Worm (Caenorhabditis elegans) whole organism, L1 larva: ENCODE data around the gene W09D10.4.
A peak's percentile ranks its signal among the peaks of the same experiment; 100 is the strongest.
"Not testable (repeated sequence)": the region's sequence is repeated elsewhere in the genome, so short reads cannot be mapped to it uniquely, and the experiment has no call there.

Experiments used
- C16A3.4 ChIP-seq: fragments of 150-350 bp; optimal IDR thresholded peaks from 2 replicates; lab custom pipeline; 2014; ENCODE audit warnings: missing biosample characterization, missing genetic modification characterization
- alr-1 ChIP-seq: fragments of 200-800 bp; sonication (Bioruptor generic); optimal IDR thresholded peaks from 2 replicates; lab custom pipeline; 2018; ENCODE audit warnings: borderline replicate concordance, mild to moderate bottlenecking, missing genetic modification characterization, missing compliant biosample characterization
- aly-2 ChIP-seq: fragments of 150-350 bp; optimal IDR thresholded peaks from 2 replicates; lab custom pipeline; 2014; ENCODE audit warnings: missing biosample characterization, missing genetic modification characterization
- ama-1 ChIP-seq: fragments of 150-350 bp; optimal IDR thresholded peaks from 2 replicates; lab custom pipeline; 2014
- blmp-1 ChIP-seq: fragments of 150-350 bp; optimal IDR thresholded peaks from 2 replicates; lab custom pipeline; 2014; ENCODE audit warnings: missing biosample characterization, missing genetic modification characterization
- ceh-63 ChIP-seq: fragments of 200-800 bp; sonication (Bioruptor generic); optimal IDR thresholded peaks from 2 replicates; lab custom pipeline; 2018; ENCODE audit warnings: mild to moderate bottlenecking, missing genetic modification characterization, missing compliant biosample characterization
- ceh-8 ChIP-seq: fragments of 200-800 bp; sonication (Bioruptor generic); optimal IDR thresholded peaks from 2 replicates; lab custom pipeline; 2018; ENCODE audit warnings: mild to moderate bottlenecking, missing genetic modification characterization, moderate library complexity, missing compliant biosample characterization
- efl-1 ChIP-seq, 4 experiments: fragments of 150-350 bp; optimal IDR thresholded peaks in 3 of 4; peaks in 1 of 4; 1 replicate in 1 of 4; 2 replicates in 3 of 4; lab custom pipeline; 2014; ENCODE audit warnings: missing biosample characterization in 2 of 4, missing genetic modification characterization in 2 of 4, missing genetic modification reagents in 2 of 4
- efl-3 ChIP-seq: fragments of 200-800 bp; sonication (Bioruptor generic); optimal IDR thresholded peaks from 2 replicates; lab custom pipeline; 2018; ENCODE audit warnings: mild to moderate bottlenecking, missing genetic modification characterization, missing compliant biosample characterization
- egl-13 ChIP-seq: sonication (generic microtip); optimal IDR thresholded peaks from 2 replicates; lab custom pipeline; 2016; ENCODE audit warnings: missing genotype, missing genetic modification reagents, missing genetic modification characterization, missing compliant biosample characterization
- elt-2 ChIP-seq: sonication (generic microtip); optimal IDR thresholded peaks from 2 replicates; lab custom pipeline; 2016; ENCODE audit warnings: missing genetic modification characterization, mild to moderate bottlenecking, inconsistent platforms, missing compliant biosample characterization, missing genetic modification reagents
- grh-1 ChIP-seq: fragments of 200-800 bp; sonication (Bioruptor generic); IDR thresholded peaks from 2 replicates; pipeline ENCODE4 v1.3.6; 2022; ENCODE audit warnings: missing genetic modification reagents, missing genetic modification characterization, missing compliant biosample characterization
- hlh-17 ChIP-seq: fragments of 200-800 bp; sonication (Bioruptor generic); optimal IDR thresholded peaks from 2 replicates; lab custom pipeline; 2018; ENCODE audit warnings: missing genetic modification characterization, mild to moderate bottlenecking, missing compliant biosample characterization, moderate library complexity, borderline replicate concordance
- hlh-4 ChIP-seq: sonication (generic microtip); optimal IDR thresholded peaks from 2 replicates; lab custom pipeline; 2016; ENCODE audit warnings: mild to moderate bottlenecking, missing genetic modification characterization, missing compliant biosample characterization
- isw-1 ChIP-seq: fragments of 200-800 bp; sonication (Bioruptor generic); IDR thresholded peaks from 2 replicates; pipeline ENCODE4 v1.3.6; 2022; ENCODE audit warnings: missing genetic modification characterization, missing compliant biosample characterization
- jun-1 ChIP-seq: fragments of 150-350 bp; optimal IDR thresholded peaks from 2 replicates; lab custom pipeline; 2014; ENCODE audit warnings: missing biosample characterization, missing genetic modification reagents, missing genetic modification characterization
- lsy-2 ChIP-seq, 2 experiments: fragments of 150-350 bp; optimal IDR thresholded peaks; 2 replicates each; lab custom pipeline; 2014; ENCODE audit warnings: missing biosample characterization in 2 of 2, missing genetic modification characterization in 2 of 2
- mab-9 ChIP-seq: fragments of 200-800 bp; sonication (Bioruptor generic); IDR thresholded peaks from 2 replicates; pipeline ENCODE4 v1.3.6; 2022; ENCODE audit warnings: missing genetic modification reagents, missing genetic modification characterization, missing compliant biosample characterization
- mep-1 ChIP-seq: fragments of 150-350 bp; optimal IDR thresholded peaks from 2 replicates; lab custom pipeline; 2014; ENCODE audit warnings: missing biosample characterization, missing genetic modification characterization
- nhr-19 ChIP-seq: fragments of 200-800 bp; sonication (Bioruptor generic); conservative IDR thresholded peaks from 2 replicates; pipeline ENCODE4 v1.3.6; 2022; ENCODE audit warnings: missing genetic modification characterization, missing compliant biosample characterization
- nhr-20 ChIP-seq: sonication (generic microtip); optimal IDR thresholded peaks from 2 replicates; lab custom pipeline; 2016; ENCODE audit warnings: mild to moderate bottlenecking, missing genetic modification characterization, missing compliant biosample characterization
- nhr-237 ChIP-seq: fragments of 150-350 bp; optimal IDR thresholded peaks from 2 replicates; lab custom pipeline; 2014; ENCODE audit warnings: missing biosample characterization, missing genetic modification characterization
- nhr-28 ChIP-seq: fragments of 150-350 bp; optimal IDR thresholded peaks from 2 replicates; lab custom pipeline; 2014; ENCODE audit warnings: missing biosample characterization, missing genetic modification characterization
- nhr-85 ChIP-seq: sonication (generic microtip); peaks from one replicate; lab custom pipeline; 2016; ENCODE audit warnings: missing genetic modification characterization, inconsistent platforms, missing compliant biosample characterization
- nhr-90 ChIP-seq: sonication (generic microtip); optimal IDR thresholded peaks from 2 replicates; lab custom pipeline; 2016; ENCODE audit warnings: mild to moderate bottlenecking, missing genetic modification characterization, missing compliant biosample characterization; ENCODE audit not compliant: poor library complexity
- pag-3 ChIP-seq: sonication (generic microtip); optimal IDR thresholded peaks from 2 replicates; lab custom pipeline; 2017; ENCODE audit warnings: missing genetic modification characterization, mild to moderate bottlenecking, missing compliant biosample characterization, antibody characterized with exemption, borderline replicate concordance; ENCODE audit not compliant: insufficient read depth
- pax-3 ChIP-seq: fragments of 200-800 bp; sonication (Bioruptor generic); optimal IDR thresholded peaks from 2 replicates; lab custom pipeline; 2018; ENCODE audit warnings: mild to moderate bottlenecking, missing genetic modification characterization, moderate library complexity, missing compliant biosample characterization
- rnt-1 ChIP-seq: sonication (generic microtip); optimal IDR thresholded peaks from 2 replicates; lab custom pipeline; 2016; ENCODE audit warnings: mild to moderate bottlenecking, missing genetic modification characterization, moderate library complexity, missing compliant biosample characterization
- skn-1 ChIP-seq: fragments of 150-350 bp; optimal IDR thresholded peaks from 2 replicates; lab custom pipeline; 2014; ENCODE audit warnings: missing biosample characterization, missing genetic modification characterization
- snpc-4 ChIP-seq: fragments of 150-350 bp; optimal IDR thresholded peaks from 2 replicates; lab custom pipeline; 2014; ENCODE audit warnings: missing biosample characterization, missing genetic modification characterization
- snu-23 ChIP-seq: sonication (generic microtip); optimal IDR thresholded peaks from 2 replicates; lab custom pipeline; 2016; ENCODE audit warnings: missing genetic modification characterization, missing compliant biosample characterization
- sox-4 ChIP-seq: sonication (generic microtip); optimal IDR thresholded peaks from 2 replicates; lab custom pipeline; 2016; ENCODE audit warnings: missing genetic modification characterization, missing compliant biosample characterization
- sup-37 ChIP-seq: fragments of 200-800 bp; sonication (Bioruptor generic); optimal IDR thresholded peaks from 2 replicates; lab custom pipeline; 2018; ENCODE audit warnings: mild to moderate bottlenecking, missing genetic modification characterization, missing compliant biosample characterization
- swsn-7 ChIP-seq: sonication (generic microtip); optimal IDR thresholded peaks from 2 replicates; lab custom pipeline; 2016; ENCODE audit warnings: missing genetic modification characterization, missing compliant biosample characterization
- tbx-2 ChIP-seq: sonication (generic microtip); optimal IDR thresholded peaks from 2 replicates; lab custom pipeline; 2016; ENCODE audit warnings: missing genetic modification characterization, missing compliant biosample characterization
- tlp-1 ChIP-seq: fragments of 150-350 bp; optimal IDR thresholded peaks from 2 replicates; lab custom pipeline; 2014; ENCODE audit warnings: missing biosample characterization, missing genetic modification characterization
- unc-30 ChIP-seq: sonication (generic microtip); optimal IDR thresholded peaks from 2 replicates; lab custom pipeline; 2017; ENCODE audit warnings: missing biosample characterization, missing genetic modification characterization
- unc-62 ChIP-seq: fragments of 150-350 bp; optimal IDR thresholded peaks from 2 replicates; lab custom pipeline; 2014; ENCODE audit warnings: missing biosample characterization, missing genetic modification reagents, missing genetic modification characterization
- unc-86 ChIP-seq: sonication (generic microtip); optimal IDR thresholded peaks from 2 replicates; lab custom pipeline; 2016; ENCODE audit warnings: missing genetic modification characterization, missing compliant biosample characterization
- unc-98 ChIP-seq: fragments of 200-800 bp; sonication (Bioruptor generic); IDR thresholded peaks from 2 replicates; pipeline ENCODE4 v1.3.6; 2022; ENCODE audit warnings: missing genetic modification characterization, missing compliant biosample characterization
- xbp-1 ChIP-seq: sonication (generic microtip); optimal IDR thresholded peaks from 2 replicates; lab custom pipeline; 2016; ENCODE audit warnings: missing genetic modification characterization, missing compliant biosample characterization
- ztf-11 ChIP-seq, 2 experiments: sonication (generic microtip); optimal IDR thresholded peaks; 2 replicates each; lab custom pipeline; 2016 to 2017; ENCODE audit warnings: missing genetic modification characterization in 2 of 2, missing biosample characterization in 1 of 2, missing compliant biosample characterization in 1 of 2
- ztf-4 ChIP-seq: fragments of 150-350 bp; optimal IDR thresholded peaks from 2 replicates; lab custom pipeline; 2014; ENCODE audit warnings: missing biosample characterization, missing genetic modification characterization

The W09D10.4 gene

ce11 chrIII:10755480-10756066 lies 39.6 kb upstream of the W09D10.4 start, which contains the start of gene hpl-2:
Gene hpl-2, minus strand, starts transcription at chrIII:10755530.
- TF ChIP-seq unc-62 (GFP tag; lab: Kevin White, UChicago) (no peak), efl-1 (optimal IDR thresholded peaks at IDR 0.05; lab: Kevin White, UChicago) (no peak), efl-1 (GFP tag; optimal IDR thresholded peaks at IDR 0.05 in 1 of 2; lab: Kevin White, UChicago) (peak in 1 of 2 experiments; percentile 93), snpc-4 (no peak)

DNA sequence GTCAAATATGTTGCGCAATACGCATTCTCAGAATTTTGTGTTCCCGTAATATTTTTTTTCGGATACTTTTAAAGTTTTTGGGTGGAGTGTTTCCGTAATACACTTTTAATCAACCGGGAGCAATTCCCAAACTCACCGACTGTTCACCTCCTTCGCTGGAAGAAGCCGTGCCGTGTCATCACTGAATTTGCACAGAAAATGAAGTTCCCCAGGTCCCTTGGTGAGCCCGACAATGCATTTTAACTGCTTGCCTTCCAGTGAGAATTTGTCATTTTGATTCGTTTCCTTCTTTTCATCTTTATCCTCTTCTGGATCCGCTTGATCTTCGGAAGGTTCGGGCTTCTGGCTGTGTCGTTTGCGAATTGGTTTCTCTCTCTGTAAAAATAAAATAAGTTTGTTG lies 38.4 kb upstream of the W09D10.4 start:
- no peak for TF ChIP-seq elt-2
- no peak for TF ChIP-seq unc-98 (GFP tag; lab: Robert Waterston, UW)
- TF ChIP-seq nhr-20 (tag; lab: Kevin White, UChicago) = no peak
- TF ChIP-seq efl-1 (optimal IDR thresholded peaks at IDR 0.05; lab: Kevin White, UChicago) = no peak
- peak in 1 of 2 experiments; percentile 95 for TF ChIP-seq efl-1 (GFP tag; optimal IDR thresholded peaks at IDR 0.05 in 1 of 2; lab: Kevin White, UChicago)
- no peak for TF ChIP-seq skn-1
- TF ChIP-seq, all 84 proteins: peak for 1

DNA sequence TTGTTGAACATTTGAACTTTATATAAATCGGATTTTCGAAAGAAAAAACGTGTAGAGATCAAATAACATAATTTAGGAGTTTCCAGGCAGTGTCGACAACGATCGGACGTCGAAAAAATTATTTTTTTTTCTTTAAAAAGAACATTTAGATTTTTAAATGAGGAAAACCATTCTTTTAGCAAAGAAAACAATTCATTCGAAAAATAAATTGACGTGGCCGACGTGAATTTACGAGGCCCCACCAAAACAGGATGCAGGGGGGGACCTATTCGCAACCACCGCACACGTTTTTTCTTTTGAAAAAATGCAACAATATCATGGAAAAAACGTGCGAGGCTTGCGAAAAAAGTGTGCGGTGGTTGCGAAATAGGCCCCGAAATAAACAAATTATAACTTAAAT lies 34.1 kb upstream of the W09D10.4 start, which contains the start of gene enu-3.6:
Gene enu-3.6, plus strand, starts transcription at position 392 of the 400 bp plus-strand sequence.
- not testable (repeated sequence) for TF ChIP-seq lsy-2 (tag; optimal IDR thresholded peaks at IDR 0.05; lab: Kevin White, UChicago); nhr-19 (GFP tag; lab: Robert Waterston, UW); swsn-7 (tag; lab: Kevin White, UChicago)
- TF ChIP-seq, all 84 proteins: peak for 0; not testable (repeated sequence) for 84

ce11 chrIII:10747620-10748479 lies 31.9 kb upstream of the W09D10.4 start, which contains the start of the genes ran-1 and dkc-1:
Gene ran-1, minus strand, starts transcription at chrIII:10747728.
Gene dkc-1, plus strand, starts transcription at chrIII:10748429.
- TF ChIP-seq xbp-1 (tag; lab: Kevin White, UChicago) (peak; percentile 55), C16A3.4 (tag; lab: Kevin White, UChicago) (peak; percentile 57), hlh-17 (no peak), ama-1 (lab: Kevin White, UChicago) (no peak), grh-1 (GFP tag; lab: Robert Waterston, UW) (no peak), snu-23 (GFP tag; lab: Kevin White, UChicago) (peak; percentile 78), nhr-85 (tag; lab: Kevin White, UChicago) (peak; percentile 78), pax-3 (no peak), isw-1 (GFP tag; lab: Robert Waterston, UW) (peak; percentile 23), nhr-90 (tag; lab: Kevin White, UChicago) (peak; percentile 19), tlp-1 (tag; lab: Kevin White, UChicago) (no peak), nhr-237 (tag; lab: Kevin White, UChicago) (no peak), ztf-11 (tag; optimal IDR thresholded peaks at IDR 0.05; lab: Kevin White, UChicago) (no peak), mep-1 (tag; lab: Kevin White, UChicago) (peak; percentile 72), alr-1 (tag; lab: Kevin White, UChicago) (no peak), ceh-8 (GFP tag; lab: Kevin White, UChicago) (no peak), sox-4 (no peak), unc-86 (tag; lab: Kevin White, UChicago) (no peak), snpc-4 (peak; percentile 42), hlh-4 (no peak), unc-30 (tag; lab: Kevin White, UChicago) (no peak), nhr-20 (tag; lab: Kevin White, UChicago) (peak; percentile 55), pag-3 (tag; lab: Kevin White, UChicago) (no peak), tbx-2 (tag; lab: Kevin White, UChicago) (peak; percentile 53), mab-9 (GFP tag; lab: Robert Waterston, UW) (no peak), jun-1 (tag; lab: Kevin White, UChicago) (peak; percentile 42), ceh-63 (GFP tag; lab: Kevin White, UChicago) (no peak), ztf-4 (tag; lab: Kevin White, UChicago) (no peak), rnt-1 (tag; lab: Kevin White, UChicago) (peak; percentile 46), aly-2 (tag; lab: Kevin White, UChicago) (no peak), efl-3 (GFP tag; lab: Kevin White, UChicago) (no peak), blmp-1 (tag; lab: Kevin White, UChicago) (no peak), egl-13 (tag; lab: Kevin White, UChicago) (no peak), nhr-28 (tag; lab: Kevin White, UChicago) (no peak), sup-37 (GFP tag; lab: Kevin White, UChicago) (no peak)
